Worm (Caenorhabditis elegans): ENCODE data around the gene pqn-62.

DNA sequence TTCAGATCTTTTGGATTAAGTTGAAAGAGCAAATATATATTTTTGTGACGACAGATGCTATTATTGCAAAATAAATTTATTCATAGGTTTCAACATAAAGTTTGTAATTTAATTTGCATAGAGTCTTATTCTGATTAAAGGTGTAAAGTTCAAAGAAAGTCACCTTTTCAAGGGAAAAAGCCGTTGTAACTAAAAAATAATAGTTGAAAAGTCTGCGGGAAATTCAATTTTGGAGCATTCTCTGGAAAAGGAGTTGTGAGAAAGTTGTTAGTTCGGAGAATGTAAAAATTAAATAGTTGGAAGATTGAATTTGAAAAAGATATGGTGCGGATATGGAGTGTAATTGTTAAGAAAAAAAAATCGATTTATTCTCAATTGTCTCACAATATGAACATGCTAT is 31.9 kb upstream of the pqn-62 start:
- TF ChIP-seq nhr-77 (tag; optimal IDR thresholded peaks at IDR 0.05) (no peak), D1046.2 (GFP tag; IDR thresholded peaks at IDR 0.05) (no peak), unc-130 (GFP tag; optimal IDR thresholded peaks at IDR 0.05) (no peak), lir-3 (tag; optimal IDR thresholded peaks at IDR 0.05) (no peak), ces-1 (GFP tag; optimal IDR thresholded peaks at IDR 0.05) (no peak), ceh-82 (tag; optimal IDR thresholded peaks at IDR 0.05) (no peak), nhr-76 (tag; optimal IDR thresholded peaks at IDR 0.05) (no peak), ama-1 (optimal IDR thresholded peaks at IDR 0.05) (no peak), nhr-237 (tag; optimal IDR thresholded peaks at IDR 0.05) (no peak), egl-27 (tag; optimal IDR thresholded peaks at IDR 0.05) (no peak), ztf-11 (tag; optimal IDR thresholded peaks at IDR 0.05) (no peak), nhr-28 (tag; optimal IDR thresholded peaks at IDR 0.05) (no peak), lin-39 (tag; optimal IDR thresholded peaks at IDR 0.05) (no peak)
